Worm (Caenorhabditis elegans) whole organism, late embryonic: Measurements from ENCODE around the gene srx-116.

ENCODE experiments used
- F13H6.1 ChIP-seq: sonication (generic microtip); optimal IDR thresholded peaks from 2 replicates; lab custom pipeline; 2016; ENCODE audit warnings: missing genetic modification characterization, missing compliant biosample characterization
- ttx-3 ChIP-seq: sonication (generic microtip); optimal IDR thresholded peaks from 2 replicates; lab custom pipeline; 2016; ENCODE audit warnings: missing genetic modification reagents, missing genetic modification characterization, missing compliant biosample characterization

ce11 chrV:12663386-12663785 lies 7.3 kb upstream of the srx-116 start:
- TF ChIP-seq F13H6.1 (tag; lab: Kevin White, UChicago) (no peak), ttx-3 (no peak)
